Fruit fly (Drosophila melanogaster) whole organism, embryonic: ENCODE results near the gene ppk11.

Experiments
- ATbp ChIP-seq: fragments of 200-800 bp; sonication (Bioruptor generic); optimal IDR thresholded peaks from 2 replicates; lab custom pipeline; 2017; ENCODE audit warnings: missing biosample characterization, mild to moderate bottlenecking, missing genetic modification characterization, missing genetic modification reagents
- B-H2 ChIP-seq: fragments of 200-800 bp; sonication (Bioruptor generic); optimal IDR thresholded peaks from 2 replicates; lab custom pipeline; 2018; ENCODE audit warnings: missing biosample characterization, mild to moderate bottlenecking, missing genetic modification characterization
- CG10209 ChIP-seq: fragments of 200-800 bp; sonication (Bioruptor generic); optimal IDR thresholded peaks from 3 replicates; lab custom pipeline; 2017; ENCODE audit warnings: missing biosample characterization, mild to moderate bottlenecking, missing genetic modification characterization, missing genetic modification reagents
- CG10959 ChIP-seq: fragments of 200-800 bp; sonication (Bioruptor generic); IDR thresholded peaks from 2 replicates; pipeline ENCODE4 v1.3.6; 2022; ENCODE audit warnings: missing biosample characterization, missing genetic modification characterization
- CG12071 ChIP-seq: fragments of 200-800 bp; sonication (Bioruptor generic); optimal IDR thresholded peaks from 3 replicates; lab custom pipeline; 2018; ENCODE audit warnings: missing biosample characterization, mild to moderate bottlenecking, missing genetic modification characterization
- CG1233 ChIP-seq: fragments of 200-800 bp; sonication (Bioruptor generic); optimal IDR thresholded peaks from 4 replicates; lab custom pipeline; 2018; ENCODE audit warnings: missing biosample characterization, mild to moderate bottlenecking, missing genetic modification characterization
- CG13123 ChIP-seq: fragments of 200-800 bp; sonication (Bioruptor generic); optimal IDR thresholded peaks from 2 replicates; lab custom pipeline; 2016; ENCODE audit warnings: missing biosample characterization, missing genetic modification characterization
- CG13296 ChIP-seq: fragments of 200-800 bp; sonication (Bioruptor generic); optimal IDR thresholded peaks from 3 replicates; lab custom pipeline; 2018; ENCODE audit warnings: missing biosample characterization, mild to moderate bottlenecking, missing genetic modification characterization
- CG13894 ChIP-seq: fragments of 200-800 bp; sonication (Bioruptor generic); optimal IDR thresholded peaks from 3 replicates; lab custom pipeline; 2018; ENCODE audit warnings: missing biosample characterization, mild to moderate bottlenecking, missing genetic modification characterization, moderate library complexity
- CG14441 ChIP-seq: fragments of 200-800 bp; sonication (Bioruptor generic); IDR thresholded peaks from 2 replicates; pipeline ENCODE4 v1.3.6; 2022; ENCODE audit warnings: missing biosample characterization, missing genetic modification characterization
- CG14860 ChIP-seq: fragments of 200-800 bp; sonication (Bioruptor generic); IDR thresholded peaks from 3 replicates; pipeline ENCODE4 v1.3.6; 2022; ENCODE audit warnings: missing biosample characterization, missing genetic modification characterization; ENCODE audit not compliant: partially characterized antibody
- CG14965 ChIP-seq: fragments of 200-800 bp; sonication (Bioruptor generic); optimal IDR thresholded peaks from 2 replicates; lab custom pipeline; 2016; ENCODE audit warnings: missing biosample characterization, missing genetic modification characterization, borderline replicate concordance
- CG16815 ChIP-seq: fragments of 200-800 bp; sonication (Bioruptor generic); optimal IDR thresholded peaks from 3 replicates; lab custom pipeline; 2017; ENCODE audit warnings: missing biosample characterization, mild to moderate bottlenecking, missing genetic modification characterization
- CG17385 ChIP-seq: fragments of 200-800 bp; sonication (Bioruptor generic); optimal IDR thresholded peaks from 3 replicates; lab custom pipeline; 2018; ENCODE audit warnings: missing biosample characterization, mild to moderate bottlenecking, missing genetic modification characterization
- CG17802 ChIP-seq: fragments of 200-800 bp; sonication (Bioruptor generic); optimal IDR thresholded peaks from 2 replicates; lab custom pipeline; 2018; ENCODE audit warnings: missing biosample characterization, mild to moderate bottlenecking, missing genetic modification characterization, moderate library complexity
- CG1792 ChIP-seq: fragments of 200-800 bp; sonication (Bioruptor generic); optimal IDR thresholded peaks from 2 replicates; lab custom pipeline; 2016; ENCODE audit warnings: missing biosample characterization, missing genetic modification characterization
- CG1832 ChIP-seq: fragments of 200-800 bp; sonication (Bioruptor generic); optimal IDR thresholded peaks from 2 replicates; lab custom pipeline; 2017; ENCODE audit warnings: missing biosample characterization, mild to moderate bottlenecking, missing genetic modification characterization, inconsistent platforms
- CG33213 ChIP-seq: fragments of 200-800 bp; sonication (Bioruptor generic); optimal IDR thresholded peaks from 3 replicates; lab custom pipeline; 2016; ENCODE audit warnings: missing biosample characterization, missing genetic modification characterization
- CG4730 ChIP-seq: fragments of 200-800 bp; sonication (Bioruptor generic); IDR thresholded peaks from 2 replicates; pipeline ENCODE4 v1.3.6; 2022; ENCODE audit warnings: missing biosample characterization, missing genetic modification characterization
- CG6689 ChIP-seq: fragments of 200-800 bp; sonication (Bioruptor generic); IDR thresholded peaks from 2 replicates; pipeline ENCODE4 v1.3.6; 2022; ENCODE audit warnings: missing biosample characterization, missing genetic modification characterization
- CG7786 ChIP-seq: fragments of 200-800 bp; sonication (Bioruptor generic); optimal IDR thresholded peaks from 2 replicates; lab custom pipeline; 2016; ENCODE audit warnings: missing biosample characterization, missing genetic modification characterization
- CG7839 ChIP-seq: fragments of 200-800 bp; sonication (Bioruptor generic); optimal IDR thresholded peaks from 3 replicates; lab custom pipeline; 2018; ENCODE audit warnings: missing biosample characterization, mild to moderate bottlenecking, missing genetic modification characterization, moderate library complexity
- CG8359 ChIP-seq: fragments of 200-800 bp; sonication (Bioruptor generic); optimal IDR thresholded peaks from 2 replicates; lab custom pipeline; 2017; ENCODE audit warnings: missing biosample characterization, mild to moderate bottlenecking, missing genetic modification characterization, borderline replicate concordance
- CG8478 ChIP-seq: fragments of >200 bp; optimal IDR thresholded peaks from 2 replicates; lab custom pipeline; 2018
- CG9215 ChIP-seq: fragments of 200-800 bp; sonication (Bioruptor generic); IDR thresholded peaks from 2 replicates; pipeline ENCODE4 v1.3.6; 2022; ENCODE audit warnings: missing biosample characterization, missing genetic modification characterization
- CG9817 ChIP-seq: fragments of 200-800 bp; sonication (Bioruptor generic); optimal IDR thresholded peaks from 2 replicates; lab custom pipeline; 2018; ENCODE audit warnings: missing biosample characterization, mild to moderate bottlenecking, missing genetic modification characterization, moderate library complexity
- Chrac-16 ChIP-seq: fragments of 200-800 bp; sonication (Bioruptor generic); optimal IDR thresholded peaks from 3 replicates; lab custom pipeline; 2016; ENCODE audit warnings: missing biosample characterization, missing genetic modification characterization
- Dbx ChIP-seq: fragments of 200-800 bp; sonication (Bioruptor generic); IDR thresholded peaks from 3 replicates; pipeline ENCODE4 v1.3.6; 2022; ENCODE audit warnings: missing biosample characterization, missing genetic modification characterization
- Dip3 ChIP-seq: fragments of 200-800 bp; sonication (Bioruptor generic); optimal IDR thresholded peaks from 3 replicates; lab custom pipeline; 2016; ENCODE audit warnings: missing biosample characterization, missing genetic modification characterization
- Elba2 ChIP-seq: fragments of 200-800 bp; sonication (Bioruptor generic); optimal IDR thresholded peaks from 3 replicates; lab custom pipeline; 2016; ENCODE audit warnings: missing biosample characterization, missing genetic modification characterization
- Ets97D ChIP-seq: fragments of 200-800 bp; sonication (Bioruptor generic); optimal IDR thresholded peaks from 3 replicates; lab custom pipeline; 2016; ENCODE audit warnings: missing biosample characterization, missing genetic modification characterization
- Gug ChIP-seq: fragments of 200-800 bp; sonication (Bioruptor generic); IDR thresholded peaks from 4 replicates; pipeline ENCODE4 v1.3.6; 2022; ENCODE audit warnings: missing biosample characterization, missing genetic modification characterization
- Hand ChIP-seq: fragments of 200-800 bp; sonication (Bioruptor generic); optimal IDR thresholded peaks from 2 replicates; lab custom pipeline; 2017; ENCODE audit warnings: mild to moderate bottlenecking, missing biosample characterization, missing genetic modification reagents, missing genetic modification characterization
- HmgZ ChIP-seq: fragments of 200-800 bp; sonication (Bioruptor generic); optimal IDR thresholded peaks from 2 replicates; lab custom pipeline; 2018; ENCODE audit warnings: missing biosample characterization, mild to moderate bottlenecking, missing genetic modification characterization
- Hr3 ChIP-seq: fragments of 200-800 bp; sonication (Bioruptor generic); optimal IDR thresholded peaks from 3 replicates; lab custom pipeline; 2016; ENCODE audit warnings: missing biosample characterization, missing genetic modification characterization
- Mad ChIP-seq: fragments of 200-800 bp; sonication (Bioruptor generic); optimal IDR thresholded peaks from 2 replicates; lab custom pipeline; 2016; ENCODE audit warnings: missing biosample characterization, missing genetic modification characterization
- bbx ChIP-seq: fragments of 200-800 bp; sonication (Bioruptor generic); IDR thresholded peaks from 2 replicates; pipeline ENCODE4 v1.3.6; 2022; ENCODE audit warnings: missing biosample characterization, missing genetic modification characterization; ENCODE audit not compliant: partially characterized antibody
- bcd ChIP-seq: fragments of 200-800 bp; sonication (Bioruptor generic); optimal IDR thresholded peaks from 2 replicates; lab custom pipeline; 2017; ENCODE audit warnings: missing biosample characterization, mild to moderate bottlenecking, missing genetic modification characterization
- btn ChIP-seq: fragments of 200-800 bp; sonication (Bioruptor generic); optimal IDR thresholded peaks from 2 replicates; lab custom pipeline; 2016; ENCODE audit warnings: missing biosample characterization, missing genetic modification characterization
- caup ChIP-seq: fragments of 200-800 bp; sonication (Bioruptor generic); optimal IDR thresholded peaks from 3 replicates; lab custom pipeline; 2017; ENCODE audit warnings: missing biosample characterization, mild to moderate bottlenecking, missing genetic modification characterization, moderate library complexity; ENCODE audit not compliant: severe bottlenecking
- crc ChIP-seq: fragments of 200-800 bp; sonication (Bioruptor generic); optimal IDR thresholded peaks from 2 replicates; lab custom pipeline; 2016; ENCODE audit warnings: missing biosample characterization, missing genetic modification characterization
- cwo ChIP-seq: fragments of 200-800 bp; sonication (Bioruptor generic); optimal IDR thresholded peaks from 3 replicates; lab custom pipeline; 2017; ENCODE audit warnings: missing biosample characterization, missing genetic modification characterization, mild to moderate bottlenecking, moderate library complexity, missing genetic modification reagents
- dmrt99B ChIP-seq: fragments of 200-800 bp; sonication (Bioruptor generic); optimal IDR thresholded peaks from 2 replicates; lab custom pipeline; 2018; ENCODE audit warnings: missing biosample characterization, mild to moderate bottlenecking, missing genetic modification characterization, moderate library complexity
- fd102C ChIP-seq: fragments of 200-800 bp; sonication (Bioruptor generic); optimal IDR thresholded peaks from 2 replicates; lab custom pipeline; 2018; ENCODE audit warnings: missing biosample characterization, mild to moderate bottlenecking, missing genetic modification characterization, moderate library complexity
- gcm ChIP-seq: fragments of 200-800 bp; sonication (Bioruptor generic); optimal IDR thresholded peaks from 2 replicates; lab custom pipeline; 2019; ENCODE audit warnings: missing biosample characterization, mild to moderate bottlenecking, missing genetic modification characterization, moderate library complexity
- gem ChIP-seq: fragments of 200-800 bp; sonication (Bioruptor generic); optimal IDR thresholded peaks from 2 replicates; lab custom pipeline; 2019; ENCODE audit warnings: missing biosample characterization, mild to moderate bottlenecking, missing genetic modification characterization, moderate library complexity
- ind ChIP-seq: fragments of 200-800 bp; sonication (Bioruptor generic); optimal IDR thresholded peaks from 3 replicates; lab custom pipeline; 2016; ENCODE audit warnings: missing biosample characterization, missing genetic modification characterization
- onecut ChIP-seq: fragments of 200-800 bp; sonication (Bioruptor generic); IDR thresholded peaks from 2 replicates; pipeline ENCODE4 v1.3.6; 2022; ENCODE audit warnings: missing biosample characterization, missing genetic modification characterization
- pita ChIP-seq: fragments of 200-800 bp; sonication (Bioruptor generic); optimal IDR thresholded peaks from 2 replicates; lab custom pipeline; 2017; ENCODE audit warnings: missing biosample characterization, mild to moderate bottlenecking, missing genetic modification characterization
- ranshi ChIP-seq: fragments of 200-800 bp; sonication (Bioruptor generic); IDR thresholded peaks from 2 replicates; pipeline ENCODE4 v1.3.6; 2022; ENCODE audit warnings: missing biosample characterization, missing genetic modification characterization
- ttk ChIP-seq: fragments of 200-800 bp; sonication (Bioruptor generic); IDR thresholded peaks from 2 replicates; pipeline ENCODE4 v2.1.2; 2022; ENCODE audit warnings: missing biosample characterization, missing genetic modification characterization

Gene ppk11

dm6 chr2L:9779147-9779546 is 4.3 kb upstream of the ppk11 start (continued):
- no peak for TF ChIP-seq fd102C (GFP tag; lab: Kevin White, UChicago)
- no peak for TF ChIP-seq Gug
- no peak for TF ChIP-seq CG14860 (GFP tag; lab: Robert Waterston, UW)
- TF ChIP-seq Hr3 (GFP tag; lab: Kevin White, UChicago): peak; percentile 29
- no peak for TF ChIP-seq CG14965 (GFP tag; lab: Kevin White, UChicago)
- TF ChIP-seq B-H2 (GFP tag; lab: Kevin White, UChicago): no peak
- no peak for TF ChIP-seq CG8478 (lab: Kevin White, UChicago)
- TF ChIP-seq CG1832 (GFP tag; lab: Kevin White, UChicago): no peak
- peak; percentile 42 for TF ChIP-seq CG7839
- peak; percentile 14 for TF ChIP-seq CG1233
- no peak for TF ChIP-seq bcd
- TF ChIP-seq CG16815 (GFP tag; lab: Kevin White, UChicago): peak; percentile 3
- TF ChIP-seq CG14441 (GFP tag; lab: Robert Waterston, UW): 0 out of 2 replicates have a peak, but pooled peaks have one; percentile 10
- TF ChIP-seq Ets97D (GFP tag; lab: Kevin White, UChicago): no peak
- TF ChIP-seq CG6689 (GFP tag; lab: Robert Waterston, UW): no peak
- TF ChIP-seq Dbx (GFP tag; lab: Robert Waterston, UW): 0 out of 3 replicates have a peak, but pooled peaks have one; percentile 16
- no peak for TF ChIP-seq CG17802 (tag; lab: Kevin White, UChicago)
- TF ChIP-seq bbx (GFP tag; lab: Robert Waterston, UW): no peak
- no peak for TF ChIP-seq Elba2 (GFP tag; lab: Kevin White, UChicago)
- no peak for TF ChIP-seq caup (GFP tag; lab: Kevin White, UChicago)
- TF ChIP-seq CG13894 (tag; lab: Kevin White, UChicago): peak; percentile 75
- no peak for TF ChIP-seq ranshi (GFP tag; lab: Robert Waterston, UW)
- no peak for TF ChIP-seq btn (GFP tag; lab: Kevin White, UChicago)
- TF ChIP-seq crc (GFP tag; lab: Kevin White, UChicago): no peak
- no peak for TF ChIP-seq HmgZ (tag; lab: Kevin White, UChicago)
- TF ChIP-seq dmrt99B (tag; lab: Kevin White, UChicago): no peak
- peak; percentile 30 for TF ChIP-seq CG7786 (GFP tag; lab: Kevin White, UChicago)
- TF ChIP-seq CG10959 (GFP tag; lab: Robert Waterston, UW): no peak
- no peak for TF ChIP-seq onecut (GFP tag; lab: Robert Waterston, UW)
- TF ChIP-seq CG9817 (tag; lab: Kevin White, UChicago): peak; percentile 42
- peak; percentile 54 for TF ChIP-seq Dip3 (GFP tag; lab: Kevin White, UChicago)
- no peak for TF ChIP-seq CG33213
- TF ChIP-seq gcm (GFP tag; lab: Kevin White, UChicago): no peak
- TF ChIP-seq Hand (GFP tag; lab: Kevin White, UChicago): no peak
- TF ChIP-seq ttk: no peak
- TF ChIP-seq CG1792: no peak
- no peak for TF ChIP-seq Chrac-16 (GFP tag; lab: Kevin White, UChicago)
- TF ChIP-seq cwo (GFP tag; lab: Kevin White, UChicago): peak; percentile 4
- TF ChIP-seq CG4730 (GFP tag; lab: Robert Waterston, UW): no peak
- no peak for TF ChIP-seq CG8359 (GFP tag; lab: Kevin White, UChicago)
- TF ChIP-seq gem (tag; lab: Kevin White, UChicago): peak; percentile 61
- no peak for TF ChIP-seq ind (GFP tag; lab: Kevin White, UChicago)
- peak; percentile 16 for TF ChIP-seq CG17385 (GFP tag; lab: Kevin White, UChicago)
- no peak for TF ChIP-seq ATbp (GFP tag; lab: Kevin White, UChicago)
- TF ChIP-seq CG13296 (GFP tag; lab: Kevin White, UChicago): peak; percentile 0
- TF ChIP-seq Mad (GFP tag; lab: Kevin White, UChicago): no peak
- no peak for TF ChIP-seq CG10209 (GFP tag; lab: Kevin White, UChicago)
- TF ChIP-seq CG12071 (GFP tag; lab: Kevin White, UChicago): no peak
- TF ChIP-seq pita (GFP tag; lab: Kevin White, UChicago): no peak
- TF ChIP-seq CG9215: no peak
- TF ChIP-seq CG13123 (GFP tag; lab: Kevin White, UChicago): no peak
